Worm (Caenorhabditis elegans) whole organism, L3 larva: ENCODE results near the gene ceh-31.

ENCODE experiments used
- ZK546.5 ChIP-seq: sonication (generic microtip); optimal IDR thresholded peaks from 2 replicates; lab custom pipeline; 2017; ENCODE audit warnings: missing biosample characterization, missing genetic modification characterization
- aly-2 ChIP-seq: fragments of 150-350 bp; optimal IDR thresholded peaks from 2 replicates; lab custom pipeline; 2014; ENCODE audit warnings: missing biosample characterization, missing genetic modification characterization
- ama-1 ChIP-seq: fragments of 150-350 bp; optimal IDR thresholded peaks from 2 replicates; lab custom pipeline; 2018
- ceh-16 ChIP-seq: sonication (generic microtip); optimal IDR thresholded peaks from 2 replicates; lab custom pipeline; 2017; ENCODE audit warnings: missing biosample characterization, missing genetic modification characterization
- ceh-28 ChIP-seq: fragments of 150-350 bp; optimal IDR thresholded peaks from 2 replicates; lab custom pipeline; 2014; ENCODE audit warnings: missing biosample characterization, missing genetic modification reagents, missing genetic modification characterization
- ceh-9 ChIP-seq: sonication (generic microtip); optimal IDR thresholded peaks from 2 replicates; lab custom pipeline; 2018; ENCODE audit warnings: missing biosample characterization, missing genetic modification characterization
- daf-12 ChIP-seq: fragments of 150-350 bp; optimal IDR thresholded peaks from 2 replicates; lab custom pipeline; 2014; ENCODE audit warnings: missing biosample characterization, missing genetic modification reagents, missing genetic modification characterization
- egl-27 ChIP-seq: sonication (generic microtip); optimal IDR thresholded peaks from 4 replicates; lab custom pipeline; 2017; ENCODE audit warnings: missing biosample characterization, missing genetic modification reagents, missing genetic modification characterization
- egl-5 ChIP-seq: fragments of 150-350 bp; optimal IDR thresholded peaks from 2 replicates; lab custom pipeline; 2017; ENCODE audit warnings: missing biosample characterization, missing genetic modification reagents, missing genetic modification characterization, inconsistent platforms
- elt-2 ChIP-seq: sonication (generic microtip); optimal IDR thresholded peaks from 2 replicates; lab custom pipeline; 2016; ENCODE audit warnings: missing genetic modification reagents, mild to moderate bottlenecking, missing genetic modification characterization, missing compliant biosample characterization
- elt-3 ChIP-seq, 3 experiments: fragments of 150-350 bp in 1 of 3; sonication (generic microtip) in 2 of 3; optimal IDR thresholded peaks; 2 replicates in 2 of 3; 4 replicates in 1 of 3; lab custom pipeline; 2014 to 2017; ENCODE audit warnings: missing biosample characterization in 3 of 3, missing genetic modification characterization in 3 of 3
- fkh-10 ChIP-seq: sonication (generic microtip); optimal IDR thresholded peaks from 2 replicates; lab custom pipeline; 2017; ENCODE audit warnings: missing biosample characterization, missing genetic modification reagents, missing genetic modification characterization
- fos-1 ChIP-seq: fragments of 150-350 bp; optimal IDR thresholded peaks from 2 replicates; lab custom pipeline; 2014; ENCODE audit warnings: missing biosample characterization, missing genetic modification characterization
- hmg-11 ChIP-seq: sonication (generic microtip); optimal IDR thresholded peaks from 2 replicates; lab custom pipeline; 2016; ENCODE audit warnings: missing genetic modification characterization, missing compliant biosample characterization
- jun-1 ChIP-seq: fragments of 150-350 bp; optimal IDR thresholded peaks from 2 replicates; lab custom pipeline; 2014; ENCODE audit warnings: missing biosample characterization, missing genetic modification reagents, missing genetic modification characterization
- lin-15B ChIP-seq: fragments of 150-350 bp; optimal IDR thresholded peaks from 2 replicates; lab custom pipeline; 2014; ENCODE audit warnings: missing biosample characterization, missing genetic modification characterization
- lin-39 ChIP-seq: fragments of 150-350 bp; optimal IDR thresholded peaks from 2 replicates; lab custom pipeline; 2018; ENCODE audit warnings: missing biosample characterization, missing genetic modification reagents, missing genetic modification characterization
- mdl-1 ChIP-seq: fragments of 150-350 bp; optimal IDR thresholded peaks from 2 replicates; lab custom pipeline; 2014; ENCODE audit warnings: missing biosample characterization, missing genetic modification characterization
- mml-1 ChIP-seq: fragments of 150-350 bp; sonication (generic microtip); optimal IDR thresholded peaks from 3 replicates; lab custom pipeline; 2014; ENCODE audit warnings: missing biosample characterization, missing genetic modification characterization
- nfya-1 ChIP-seq: sonication (generic microtip); optimal IDR thresholded peaks from 2 replicates; lab custom pipeline; 2017; ENCODE audit warnings: missing genetic modification characterization, mild to moderate bottlenecking, missing compliant biosample characterization, antibody characterized with exemption, moderate library complexity; ENCODE audit not compliant: insufficient read depth
- nhr-11 ChIP-seq: fragments of 150-350 bp; optimal IDR thresholded peaks from 2 replicates; lab custom pipeline; 2014; ENCODE audit warnings: missing biosample characterization, missing genetic modification characterization
- nhr-23 ChIP-seq: fragments of 150-350 bp; optimal IDR thresholded peaks from 2 replicates; lab custom pipeline; 2014; ENCODE audit warnings: missing biosample characterization, missing genetic modification reagents, missing genetic modification characterization
- nhr-237 ChIP-seq: fragments of 150-350 bp; optimal IDR thresholded peaks from 2 replicates; lab custom pipeline; 2014; ENCODE audit warnings: missing biosample characterization, missing genetic modification characterization
- nhr-25 ChIP-seq: sonication (generic microtip); optimal IDR thresholded peaks from 2 replicates; lab custom pipeline; 2017; ENCODE audit warnings: missing biosample characterization, missing genetic modification characterization
- nhr-28 ChIP-seq: fragments of 150-350 bp; optimal IDR thresholded peaks from 2 replicates; lab custom pipeline; 2014; ENCODE audit warnings: missing biosample characterization, missing genetic modification characterization
- nhr-43 ChIP-seq: sonication (generic microtip); optimal IDR thresholded peaks from 2 replicates; lab custom pipeline; 2016; ENCODE audit warnings: mild to moderate bottlenecking, missing genetic modification characterization, missing compliant biosample characterization; ENCODE audit not compliant: poor library complexity, severe bottlenecking
- nhr-77 ChIP-seq: fragments of 150-350 bp; optimal IDR thresholded peaks from 2 replicates; lab custom pipeline; 2014; ENCODE audit warnings: missing biosample characterization, missing genetic modification characterization
- pha-4 ChIP-seq: fragments of 150-350 bp; optimal IDR thresholded peaks from 2 replicates; lab custom pipeline; 2014; ENCODE audit warnings: missing biosample characterization, missing genetic modification reagents, missing genetic modification characterization
- pqm-1 ChIP-seq: fragments of 150-350 bp; optimal IDR thresholded peaks from 2 replicates; lab custom pipeline; 2017; ENCODE audit warnings: missing biosample characterization, missing genetic modification characterization, inconsistent platforms
- sea-2 ChIP-seq: fragments of 150-350 bp; sonication (generic microtip); optimal IDR thresholded peaks from 4 replicates; lab custom pipeline; 2014; ENCODE audit warnings: missing biosample characterization, missing genetic modification reagents, missing genetic modification characterization
- snpc-4 ChIP-seq: fragments of 150-350 bp; optimal IDR thresholded peaks from 2 replicates; lab custom pipeline; 2014; ENCODE audit warnings: missing biosample characterization, missing genetic modification characterization
- tbx-2 ChIP-seq: sonication (generic microtip); optimal IDR thresholded peaks from 2 replicates; lab custom pipeline; 2016; ENCODE audit warnings: mild to moderate bottlenecking, missing genetic modification characterization, missing compliant biosample characterization
- unc-39 ChIP-seq: sonication (generic microtip); optimal IDR thresholded peaks from 4 replicates; lab custom pipeline; 2017; ENCODE audit warnings: missing biosample characterization, missing genetic modification characterization
- unc-62 ChIP-seq: fragments of 150-350 bp; sonication (generic microtip); optimal IDR thresholded peaks from 4 replicates; lab custom pipeline; 2014; ENCODE audit warnings: missing biosample characterization, missing genetic modification reagents, missing genetic modification characterization
- ztf-4 ChIP-seq: fragments of 150-350 bp; optimal IDR thresholded peaks from 2 replicates; lab custom pipeline; 2014; ENCODE audit warnings: missing biosample characterization, missing genetic modification characterization

The ceh-31 gene

DNA sequence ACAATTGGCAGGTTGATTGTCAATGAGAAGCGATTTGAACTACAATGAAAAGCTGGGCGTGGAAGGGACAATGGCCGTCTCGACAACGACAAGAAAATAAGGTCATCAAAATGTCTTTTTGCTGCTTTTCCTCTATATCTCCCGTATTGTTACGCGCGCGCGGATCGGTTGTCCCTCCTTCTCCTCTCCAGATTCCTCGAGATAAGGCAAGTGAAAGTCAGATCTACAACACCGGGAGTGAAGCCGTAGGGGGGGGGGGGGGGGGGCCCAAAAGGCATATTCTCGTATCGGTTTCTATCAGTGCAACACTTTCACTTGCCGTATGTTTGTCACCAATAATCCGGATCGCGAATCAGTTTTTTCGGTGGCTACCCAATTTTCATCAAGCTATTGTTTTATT is 24.1 kb upstream of the ceh-31 start, which contains the start of gene wrt-2:
wrt-2 (minus strand) TSS at position 46 of the 400 bp plus-strand sequence.
- TF ChIP-seq sea-2 (GFP tag; lab: Kevin White, UChicago), result no peak
- TF ChIP-seq fos-1 (tag; lab: Kevin White, UChicago), result no peak
- TF ChIP-seq hmg-11, result no peak
- no peak for TF ChIP-seq aly-2 (tag; lab: Kevin White, UChicago)
- no peak for TF ChIP-seq egl-5 (tag; lab: Kevin White, UChicago)
- no peak for TF ChIP-seq pqm-1 (tag; lab: Kevin White, UChicago)
- TF ChIP-seq lin-15B (tag; lab: Kevin White, UChicago), result no peak
- TF ChIP-seq unc-62, result no peak
- no peak for TF ChIP-seq ceh-16 (tag; lab: Kevin White, UChicago)
- TF ChIP-seq nhr-25, result no peak
- no peak for TF ChIP-seq lin-39 (tag; lab: Kevin White, UChicago)
- TF ChIP-seq nhr-28, result no peak
- TF ChIP-seq nfya-1, result no peak
- no peak for TF ChIP-seq egl-27 (tag; lab: Kevin White, UChicago)
- TF ChIP-seq ama-1 (lab: Kevin White, UChicago), result no peak
- no peak for TF ChIP-seq nhr-43 (tag; lab: Kevin White, UChicago)

DNA sequence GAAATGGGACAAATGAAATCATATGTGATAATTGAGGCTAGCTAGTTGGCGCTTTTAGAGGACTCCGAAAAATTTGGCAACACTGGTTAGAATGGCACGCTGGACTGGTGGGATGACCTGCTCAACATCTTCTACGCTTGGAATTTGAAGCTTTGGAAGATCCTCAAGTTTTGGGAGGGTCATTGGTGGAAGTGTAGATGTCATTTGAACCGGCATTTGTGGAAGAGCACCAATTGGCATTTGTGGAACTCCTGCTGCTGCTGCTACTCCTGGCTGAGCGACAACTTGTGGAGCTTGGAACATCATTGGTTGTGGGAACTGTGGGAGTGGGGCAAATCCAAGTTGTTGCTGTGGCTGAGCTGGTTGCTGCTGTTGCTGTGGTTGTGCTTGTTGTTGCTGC is 22.2 kb upstream of the ceh-31 start:
- TF ChIP-seq jun-1 (tag; lab: Kevin White, UChicago) (no peak), nfya-1 (no peak), elt-3 (tag; optimal IDR thresholded peaks at IDR 0.05; lab: Kevin White, UChicago) (peak in 1 of 3 experiments; percentile 20), pqm-1 (tag; lab: Kevin White, UChicago) (no peak), unc-62 (no peak), nhr-237 (tag; lab: Kevin White, UChicago) (no peak), ama-1 (lab: Kevin White, UChicago) (peak; percentile 84), nhr-28 (no peak), ceh-28 (tag; lab: Kevin White, UChicago) (no peak), daf-12 (no peak), ceh-9 (tag; lab: Kevin White, UChicago) (no peak), ZK546.5 (tag; lab: Kevin White, UChicago) (no peak), pha-4 (tag; lab: Kevin White, UChicago) (no peak), unc-39 (tag; lab: Kevin White, UChicago) (no peak)
- TF ChIP-seq, all 47 proteins: peak for 2

DNA sequence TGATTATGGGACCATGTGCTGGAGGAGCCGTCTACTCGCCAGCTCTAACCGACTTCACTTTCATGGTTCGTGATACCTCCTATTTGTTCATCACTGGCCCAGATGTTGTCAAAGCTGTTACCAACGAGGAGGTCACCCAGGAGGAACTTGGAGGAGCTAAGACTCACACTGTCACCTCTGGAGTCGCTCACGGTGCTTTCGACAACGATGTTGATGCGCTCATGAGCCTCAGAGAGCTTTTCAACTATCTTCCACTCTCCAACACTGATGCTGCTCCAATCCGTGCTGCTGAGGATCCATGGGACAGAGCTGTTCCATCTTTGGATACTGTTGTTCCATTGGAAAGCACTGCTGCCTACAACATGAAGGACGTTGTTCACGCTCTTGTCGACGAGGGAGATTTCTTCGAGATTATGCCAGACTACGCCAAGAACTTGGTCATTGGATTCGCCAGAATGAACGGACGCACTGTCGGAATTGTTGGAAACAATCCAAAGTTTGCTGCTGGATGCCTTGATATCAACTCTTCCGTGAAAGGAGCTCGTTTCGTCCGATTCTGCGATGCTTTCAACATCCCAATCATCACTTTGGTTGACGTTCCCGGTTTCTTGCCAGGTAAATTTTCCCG is 21.0 kb upstream of the ceh-31 start:
- peak; percentile 33 for TF ChIP-seq ama-1 (lab: Kevin White, UChicago)
- TF ChIP-seq snpc-4 (tag; lab: Kevin White, UChicago), result no peak

DNA sequence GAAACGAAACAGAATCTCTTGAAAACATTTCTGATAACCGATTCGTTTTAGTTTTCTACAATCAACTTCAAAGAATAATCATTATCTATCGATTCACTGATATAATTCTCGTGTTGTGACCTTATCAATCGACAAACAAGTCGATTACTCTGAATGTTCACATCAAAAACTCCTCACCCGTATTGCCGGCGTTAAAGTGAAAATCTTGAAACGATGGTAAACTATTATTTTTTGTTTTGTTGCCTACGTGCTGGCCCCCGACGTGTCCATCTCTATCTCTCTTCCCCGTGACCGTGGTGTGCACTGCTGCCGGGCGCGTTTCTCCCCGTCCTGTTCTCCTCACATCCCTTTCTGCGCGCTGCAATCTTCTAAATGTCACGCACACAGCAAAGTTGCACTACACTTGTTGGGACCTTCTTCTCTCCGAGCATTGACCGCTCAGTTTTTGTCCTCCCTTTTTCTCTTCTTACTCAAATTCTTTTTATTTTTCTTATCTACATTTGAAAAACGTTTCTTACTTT is 19.7 kb upstream of the ceh-31 start:
- TF ChIP-seq ztf-4 (tag; lab: Kevin White, UChicago) (no peak), nhr-237 (tag; lab: Kevin White, UChicago) (no peak), ama-1 (lab: Kevin White, UChicago) (peak; percentile 55), nhr-77 (no peak), fkh-10 (GFP tag; lab: Kevin White, UChicago) (no peak), pha-4 (tag; lab: Kevin White, UChicago) (peak; percentile 45), tbx-2 (peak; percentile 24), daf-12 (no peak), ceh-28 (tag; lab: Kevin White, UChicago) (peak; percentile 53), pqm-1 (tag; lab: Kevin White, UChicago) (peak; percentile 75), mml-1 (tag; lab: Kevin White, UChicago) (peak; percentile 44), nfya-1 (peak; percentile 43), nhr-43 (tag; lab: Kevin White, UChicago) (peak; percentile 6), lin-39 (tag; lab: Kevin White, UChicago) (peak; percentile 93), ceh-9 (tag; lab: Kevin White, UChicago) (no peak), nhr-11 (tag; lab: Kevin White, UChicago) (no peak), mdl-1 (peak; percentile 19), jun-1 (tag; lab: Kevin White, UChicago) (peak; percentile 16), nhr-23 (tag; lab: Kevin White, UChicago) (no peak), elt-2 (tag; lab: Kevin White, UChicago) (peak; percentile 93)
